Fruit fly (Drosophila melanogaster): ENCODE results near the gene IntS11.

IntS11 gene

dm6 chr3R:29772090-29772794 lies 27.1 kb downstream of the IntS11 start (continued):
- TF ChIP-seq CG11560 (tag; IDR thresholded peaks at IDR 0.05) = no peak
- peak; percentile 35 for TF ChIP-seq CG9817 (tag; optimal IDR thresholded peaks at IDR 0.05)
- TF ChIP-seq dpn (GFP tag; optimal IDR thresholded peaks at IDR 0.05) = peak in 1 of 2 experiments; percentile 49
- peak; percentile 9 for TF ChIP-seq Xbp1 (GFP tag; optimal IDR thresholded peaks at IDR 0.05)
- TF ChIP-seq CG10274 (GFP tag; optimal IDR thresholded peaks at IDR 0.05) = peak; percentile 15
- TF ChIP-seq CG4617 (GFP tag; optimal IDR thresholded peaks at IDR 0.05; ENCODE audit: borderline replicate concordance) = no peak
- TF ChIP-seq Meics (GFP tag; optimal IDR thresholded peaks at IDR 0.05) = peak; percentile 60
- no peak for TF ChIP-seq peb (GFP tag; IDR thresholded peaks at IDR 0.05)
- peak; percentile 51 for TF ChIP-seq CG12104 (GFP tag; optimal IDR thresholded peaks at IDR 0.05)
- TF ChIP-seq CG6175 (GFP tag; IDR thresholded peaks at IDR 0.05) = no peak
- peak; percentile 58 for TF ChIP-seq CG16815 (GFP tag; optimal IDR thresholded peaks at IDR 0.05)
- no peak for TF ChIP-seq hkb (optimal IDR thresholded peaks at IDR 0.05)
- TF ChIP-seq hkb (GFP tag; IDR thresholded peaks at IDR 0.05) = no peak
- no peak for TF ChIP-seq D (optimal IDR thresholded peaks at IDR 0.05)
- peak; percentile 6 for TF ChIP-seq D (GFP tag; optimal IDR thresholded peaks at IDR 0.05)
- peak; percentile 2 for TF ChIP-seq mam (GFP tag; optimal IDR thresholded peaks at IDR 0.05)
- peak; percentile 43; the same call in 1 of the 2 replicates for TF ChIP-seq CG6689 (GFP tag; IDR thresholded peaks at IDR 0.05)
- TF ChIP-seq Trl (optimal IDR thresholded peaks at IDR 0.05) = peak in 1 of 2 experiments; percentile 96
- TF ChIP-seq Trl (GFP tag; optimal IDR thresholded peaks at IDR 0.05) = peak; percentile 47
- peak; percentile 82 for TF ChIP-seq row (GFP tag; IDR thresholded peaks at IDR 0.05)
- TF ChIP-seq CG3163 (GFP tag; optimal IDR thresholded peaks at IDR 0.05) = no peak
- TF ChIP-seq CG15696 (tag; optimal IDR thresholded peaks at IDR 0.05) = peak; percentile 31
- TF ChIP-seq Optix (GFP tag; IDR thresholded peaks at IDR 0.05) = no peak
- TF ChIP-seq Ptx1 (GFP tag; IDR thresholded peaks at IDR 0.05) = 0 out of 2 replicates have a peak, but pooled peaks have one; percentile 20
- 0 out of 4 replicates have a peak, but pooled peaks have one; percentile 8 for TF ChIP-seq chinmo (GFP tag; IDR thresholded peaks at IDR 0.05; ENCODE audit: partially characterized antibody)
- TF ChIP-seq vnd (GFP tag; IDR thresholded peaks at IDR 0.05; ENCODE audit: partially characterized antibody) = 0 out of 3 replicates have a peak, but pooled peaks have one; percentile 21
- peak; percentile 49 for TF ChIP-seq CG1233 (GFP tag; optimal IDR thresholded peaks at IDR 0.05)
- TF ChIP-seq slp2 (GFP tag; optimal IDR thresholded peaks at IDR 0.05) = peak; percentile 13
- TF ChIP-seq lilli (GFP tag; optimal IDR thresholded peaks at IDR 0.05) = peak; percentile 20
- TF ChIP-seq Ets65A (GFP tag) = peak; percentile 94
- TF ChIP-seq Abd-B (GFP tag; optimal IDR thresholded peaks at IDR 0.05) = peak; percentile 45
- TF ChIP-seq H2.0 (GFP tag; IDR thresholded peaks at IDR 0.05) = peak; percentile 35; the same call in 1 of the 2 replicates
- peak; percentile 3 for TF ChIP-seq Sry-δ (GFP tag; optimal IDR thresholded peaks at IDR 0.05)
- no peak for TF ChIP-seq CG4707 (GFP tag; optimal IDR thresholded peaks at IDR 0.05)
- TF ChIP-seq CG3281 (GFP tag; optimal IDR thresholded peaks at IDR 0.05) = peak; percentile 48
- TF ChIP-seq CG4424 (GFP tag; optimal IDR thresholded peaks at IDR 0.05) = peak; percentile 62
- peak; percentile 59 for TF ChIP-seq yki (optimal IDR thresholded peaks at IDR 0.05)
- TF ChIP-seq Max (GFP tag; optimal IDR thresholded peaks at IDR 0.05) = peak; percentile 5
- no peak for TF ChIP-seq TFAM (GFP tag; optimal IDR thresholded peaks at IDR 0.05)
- peak; percentile 48; the same call in 1 of the 2 replicates for TF ChIP-seq CG8765 (GFP tag; IDR thresholded peaks at IDR 0.05)
- TF ChIP-seq CG3847 (GFP tag; IDR thresholded peaks at IDR 0.05) = 0 out of 2 replicates have a peak, but pooled peaks have one; percentile 19
- TF ChIP-seq dmrt11E (tag; optimal IDR thresholded peaks at IDR 0.05) = peak; percentile 33
- TF ChIP-seq CG13296 (GFP tag; optimal IDR thresholded peaks at IDR 0.05) = no peak
- no peak for TF ChIP-seq CG12744 (GFP tag; optimal IDR thresholded peaks at IDR 0.05)
- peak; percentile 40 for TF ChIP-seq CG10147 (GFP tag; optimal IDR thresholded peaks at IDR 0.05)
- TF ChIP-seq MESR4 (GFP tag; optimal IDR thresholded peaks at IDR 0.05) = no peak
- peak; percentile 69 for TF ChIP-seq CG7556 (GFP tag; optimal IDR thresholded peaks at IDR 0.05)
- TF ChIP-seq ind (GFP tag; optimal IDR thresholded peaks at IDR 0.05) = peak; percentile 13
- peak; percentile 23 for TF ChIP-seq tin (GFP tag; optimal IDR thresholded peaks at IDR 0.05)
- TF ChIP-seq gem (tag; optimal IDR thresholded peaks at IDR 0.05) = peak; percentile 63
- no peak for TF ChIP-seq MBD-R2 (GFP tag; IDR thresholded peaks at IDR 0.05)

Measured in whole organism, embryonic.